Worm (Caenorhabditis elegans): ENCODE measurements around the gene Y53C12A.3.

Gene Y53C12A.3

ce11 chrII:9686663-9687193 is 19.3 kb downstream of the Y53C12A.3 start, which contains the start of gene ZK1320.9:
Gene ZK1320.9 (minus strand): TSS chrII:9686713.
- TF ChIP-seq nhr-77 (tag; optimal IDR thresholded peaks at IDR 0.05) (peak; percentile 67), unc-62 (GFP tag; optimal IDR thresholded peaks at IDR 0.05 in 1 of 2) (no peak), unc-62 (tag; optimal IDR thresholded peaks at IDR 0.05) (no peak), T26A8.4 (GFP tag; IDR thresholded peaks at IDR 0.05) (no peak), dmd-9 (GFP tag; IDR thresholded peaks at IDR 0.05) (no peak), lin-1 (GFP tag; IDR thresholded peaks at IDR 0.05) (no peak), F44E2.7 (GFP tag; IDR thresholded peaks at IDR 0.05) (no peak), Y75B8A.6 (GFP tag; IDR thresholded peaks at IDR 0.05) (no peak), nhr-48 (tag; optimal IDR thresholded peaks at IDR 0.05) (no peak), mdl-1 (tag; optimal IDR thresholded peaks at IDR 0.05) (peak in 1 of 2 experiments; percentile 41), tag-97 (GFP tag; IDR thresholded peaks at IDR 0.05) (no peak), snpc-4 (tag; optimal IDR thresholded peaks at IDR 0.05) (no peak), F26F4.8 (GFP tag; conservative IDR thresholded peaks at IDR 0.05) (no peak), F49E8.2 (tag; optimal IDR thresholded peaks at IDR 0.05; ENCODE audit: borderline replicate concordance) (no peak), zip-2 (tag; optimal IDR thresholded peaks at IDR 0.05) (no peak), aha-1 (tag) (no peak), zip-11 (GFP tag; IDR thresholded peaks at IDR 0.05) (no peak), dmd-8 (GFP tag; IDR thresholded peaks at IDR 0.05) (no peak), nhr-28 (tag; optimal IDR thresholded peaks at IDR 0.05) (peak; percentile 84), nhr-11 (tag; optimal IDR thresholded peaks at IDR 0.05) (peak; percentile 75), snpc-1.2 (GFP tag; IDR thresholded peaks at IDR 0.05) (no peak), ctbp-1 (GFP tag; IDR thresholded peaks at IDR 0.05) (no peak), dve-1 (tag; optimal IDR thresholded peaks at IDR 0.05; ENCODE audit: insufficient read depth) (peak; percentile 32), dpl-1 (GFP tag; optimal IDR thresholded peaks at IDR 0.05) (peak; percentile 23), hlh-30 (tag; optimal IDR thresholded peaks at IDR 0.05; ENCODE audit: insufficient read depth) (peak; percentile 48), dmd-6 (GFP tag; IDR thresholded peaks at IDR 0.05) (peak; percentile 48; the same call in 1 of the 2 replicates), mep-1 (tag; optimal IDR thresholded peaks at IDR 0.05) (peak; percentile 46), Y48G9A.11 (GFP tag; IDR thresholded peaks at IDR 0.05) (peak; percentile 52; the same call in 1 of the 2 replicates), nhr-10 (tag; optimal IDR thresholded peaks at IDR 0.05) (peak; percentile 9), nhr-237 (tag; optimal IDR thresholded peaks at IDR 0.05) (no peak), unc-130 (GFP tag; optimal IDR thresholded peaks at IDR 0.05) (no peak), ama-1 (optimal IDR thresholded peaks at IDR 0.05) (no peak), ceh-82 (tag; optimal IDR thresholded peaks at IDR 0.05) (no peak), T20F7.1 (GFP tag; optimal IDR thresholded peaks at IDR 0.05) (peak; percentile 83), lsy-2 (tag; optimal IDR thresholded peaks at IDR 0.05) (peak in 1 of 2 experiments; percentile 1), ceh-62 (tag; optimal IDR thresholded peaks at IDR 0.05) (no peak), ZK546.5 (tag; optimal IDR thresholded peaks at IDR 0.05) (no peak), set-16 (GFP tag; IDR thresholded peaks at IDR 0.05) (no peak), nhr-111 (GFP tag; optimal IDR thresholded peaks at IDR 0.05) (no peak), tra-1 (GFP tag; IDR thresholded peaks at IDR 0.05) (no peak), zfp-3 (GFP tag; conservative IDR thresholded peaks at IDR 0.05) (no peak), nhr-25 (tag; optimal IDR thresholded peaks at IDR 0.05; ENCODE audit: borderline replicate concordance, insufficient read depth) (no peak), F37D6.2 (tag; optimal IDR thresholded peaks at IDR 0.05) (no peak), mxl-2 (GFP tag; conservative IDR thresholded peaks at IDR 0.05) (no peak), hmg-1.1 (GFP tag; IDR thresholded peaks at IDR 0.05) (no peak), hlh-11 (tag; optimal IDR thresholded peaks at IDR 0.05) (no peak), daf-8 (GFP tag; IDR thresholded peaks at IDR 0.05) (no peak), spr-3 (GFP tag; optimal IDR thresholded peaks at IDR 0.05) (no peak), gei-8 (GFP tag; optimal IDR thresholded peaks at IDR 0.05) (no peak), ces-1 (GFP tag; optimal IDR thresholded peaks at IDR 0.05) (no peak), skn-1 (tag; optimal IDR thresholded peaks at IDR 0.05) (no peak), ceh-32 (tag; optimal IDR thresholded peaks at IDR 0.05; ENCODE audit: poor library complexity) (no peak)
